Worm (Caenorhabditis elegans) whole organism, L1 larva: ENCODE measurements around the gene R07C12.3.

Source experiments
- blmp-1 ChIP-seq: fragments of 150-350 bp; optimal IDR thresholded peaks from 2 replicates; lab custom pipeline; 2014; ENCODE audit warnings: missing biosample characterization, missing genetic modification characterization
- ces-1 ChIP-seq: fragments of 150-350 bp; optimal IDR thresholded peaks from 2 replicates; lab custom pipeline; 2014; ENCODE audit warnings: missing biosample characterization, missing genetic modification reagents, missing genetic modification characterization
- dpl-1 ChIP-seq, 3 experiments: fragments of 150-350 bp in 2 of 3; sonication (generic microtip) in 1 of 3; optimal IDR thresholded peaks; 2 replicates each; lab custom pipeline; 2014 to 2017; ENCODE audit warnings: missing biosample characterization in 3 of 3, missing genetic modification characterization in 3 of 3, missing genetic modification reagents in 3 of 3
- efl-1 ChIP-seq, 4 experiments: fragments of 150-350 bp; optimal IDR thresholded peaks in 3 of 4; peaks in 1 of 4; 1 replicate in 1 of 4; 2 replicates in 3 of 4; lab custom pipeline; 2014; ENCODE audit warnings: missing biosample characterization in 2 of 4, missing genetic modification characterization in 2 of 4, missing genetic modification reagents in 2 of 4
- ets-5 ChIP-seq: fragments of 200-800 bp; sonication (Bioruptor generic); IDR thresholded peaks from 2 replicates; pipeline ENCODE4 v1.3.6; 2022; ENCODE audit warnings: missing genetic modification characterization, missing compliant biosample characterization
- fos-1 ChIP-seq: fragments of 150-350 bp; optimal IDR thresholded peaks from 2 replicates; lab custom pipeline; 2014; ENCODE audit warnings: missing biosample characterization, missing genetic modification characterization
- lin-15B ChIP-seq: fragments of 150-350 bp; sonication (generic microtip); optimal IDR thresholded peaks from 3 replicates; lab custom pipeline; 2014; ENCODE audit warnings: missing biosample characterization, missing genetic modification characterization
- nhr-28 ChIP-seq: fragments of 150-350 bp; optimal IDR thresholded peaks from 2 replicates; lab custom pipeline; 2014; ENCODE audit warnings: missing biosample characterization, missing genetic modification characterization
- nhr-76 ChIP-seq: sonication (generic microtip); optimal IDR thresholded peaks from 2 replicates; lab custom pipeline; 2017; ENCODE audit warnings: missing biosample characterization, missing genetic modification characterization
- pqm-1 ChIP-seq: sonication (generic microtip); optimal IDR thresholded peaks from 3 replicates; lab custom pipeline; 2017; ENCODE audit warnings: missing biosample characterization, missing genetic modification characterization

ce11 chrIV:4120263-4120662 lies 24.6 kb upstream of the R07C12.3 start, which contains the start of gene F49F1.5:
- TF ChIP-seq fos-1 = no peak
- TF ChIP-seq pqm-1 (tag; lab: Kevin White, UChicago) = no peak
- TF ChIP-seq efl-1 (optimal IDR thresholded peaks at IDR 0.05; lab: Kevin White, UChicago) = no peak
- no peak for TF ChIP-seq efl-1 (GFP tag; optimal IDR thresholded peaks at IDR 0.05 in 1 of 2; lab: Kevin White, UChicago)
- no peak for TF ChIP-seq nhr-76 (tag; lab: Kevin White, UChicago)
- TF ChIP-seq blmp-1 (tag; lab: Kevin White, UChicago) = no peak
- TF ChIP-seq ets-5 (GFP tag; lab: Robert Waterston, UW) = no peak
- TF ChIP-seq nhr-28 (tag; lab: Kevin White, UChicago) = no peak
- TF ChIP-seq ces-1 (GFP tag; lab: Kevin White, UChicago) = no peak
- TF ChIP-seq dpl-1 (GFP tag; optimal IDR thresholded peaks at IDR 0.05; lab: Kevin White, UChicago) = no peak
- no peak for TF ChIP-seq lin-15B (tag; lab: Kevin White, UChicago)
